Fruit fly (Drosophila melanogaster) whole organism, wandering third instar larva: Measurements from ENCODE around the gene Cdc6.

ENCODE experiments used
- Abd-B ChIP-seq: fragments of >200 bp; optimal IDR thresholded peaks from 2 replicates; lab custom pipeline; 2017; ENCODE audit warnings: missing biosample characterization, missing genetic modification characterization
- CG32264 ChIP-seq: fragments of 200-800 bp; sonication (Bioruptor generic); optimal IDR thresholded peaks from 2 replicates; lab custom pipeline; 2016; ENCODE audit warnings: missing biosample characterization, missing genetic modification characterization
- CG9705 ChIP-seq: fragments of 200-800 bp; sonication (Bioruptor generic); optimal IDR thresholded peaks from 2 replicates; lab custom pipeline; 2018; ENCODE audit warnings: missing biosample characterization, mild to moderate bottlenecking, missing genetic modification characterization
- CrebA ChIP-seq: fragments of 200-800 bp; sonication (Bioruptor generic); optimal IDR thresholded peaks from 2 replicates; lab custom pipeline; 2016; ENCODE audit warnings: missing biosample characterization, mild to moderate bottlenecking, missing genetic modification characterization, borderline replicate concordance
- Dfd ChIP-seq: fragments of >200 bp; optimal IDR thresholded peaks from 2 replicates; lab custom pipeline; 2017; ENCODE audit warnings: missing biosample characterization, missing genetic modification characterization
- Dif ChIP-seq: fragments of 200-275, 200-300 bp; sonication (Bioruptor generic); optimal IDR thresholded peaks from 2 replicates; lab custom pipeline; 2018; ENCODE audit warnings: missing biosample characterization, missing genetic modification characterization; ENCODE audit not compliant: partially characterized antibody
- GATAd ChIP-seq: sonication (Bioruptor generic); optimal IDR thresholded peaks from 2 replicates; lab custom pipeline; 2016; ENCODE audit warnings: missing biosample characterization, missing genetic modification characterization
- HLH106 ChIP-seq: fragments of 200-800 bp; optimal IDR thresholded peaks from 3 replicates; lab custom pipeline; 2019; ENCODE audit warnings: missing biosample characterization, mild to moderate bottlenecking, missing genetic modification characterization, moderate library complexity
- Hnf4 ChIP-seq: fragments of 200-800 bp; sonication (Bioruptor generic); optimal IDR thresholded peaks from 2 replicates; lab custom pipeline; 2016; ENCODE audit warnings: missing biosample characterization, mild to moderate bottlenecking, missing genetic modification characterization
- Hr78 ChIP-seq: fragments of >200 bp; optimal IDR thresholded peaks from 2 replicates; lab custom pipeline; 2017; ENCODE audit warnings: missing biosample characterization, missing genetic modification characterization
- Hr83 ChIP-seq: fragments of 200-300 bp; sonication (Bioruptor generic); optimal IDR thresholded peaks from 2 replicates; lab custom pipeline; 2016; ENCODE audit warnings: missing biosample characterization, mild to moderate bottlenecking, missing genetic modification characterization, moderate library complexity; ENCODE audit not compliant: poor library complexity, severe bottlenecking
- Jra ChIP-seq: sonication (Bioruptor generic); optimal IDR thresholded peaks from 2 replicates; lab custom pipeline; 2016; ENCODE audit warnings: missing biosample characterization, missing genetic modification characterization
- Mio ChIP-seq: sonication (Bioruptor generic); optimal IDR thresholded peaks from 2 replicates; lab custom pipeline; 2016; ENCODE audit warnings: missing biosample characterization, missing genetic modification characterization
- Myc ChIP-seq: fragments of >200 bp; optimal IDR thresholded peaks from 2 replicates; lab custom pipeline; 2017
- N ChIP-seq: fragments of >200 bp; optimal IDR thresholded peaks from 2 replicates; lab custom pipeline; 2018; ENCODE audit warnings: missing biosample characterization, missing external identifiers, missing genetic modification characterization
- OdsH ChIP-seq: fragments of 200-800 bp; sonication (Bioruptor generic); optimal IDR thresholded peaks from 2 replicates; lab custom pipeline; 2016; ENCODE audit warnings: missing biosample characterization, mild to moderate bottlenecking, missing genetic modification characterization
- Rel ChIP-seq, 2 experiments: fragments of 200-800 bp; sonication (Bioruptor generic) in 1 of 2; optimal IDR thresholded peaks; 2 replicates in 1 of 2; 3 replicates in 1 of 2; lab custom pipeline; 2016 to 2019; ENCODE audit warnings: mild to moderate bottlenecking in 2 of 2, missing biosample characterization in 2 of 2, missing genetic modification characterization in 2 of 2, moderate library complexity in 1 of 2
- Sp1 ChIP-seq: fragments of 200-800 bp; sonication (Bioruptor generic); optimal IDR thresholded peaks from 3 replicates; lab custom pipeline; 2019; ENCODE audit warnings: missing biosample characterization, mild to moderate bottlenecking, missing genetic modification characterization, moderate library complexity
- Vsx2 ChIP-seq: fragments of 200-300, 225-300 bp; sonication (Bioruptor generic); optimal IDR thresholded peaks from 2 replicates; lab custom pipeline; 2018; ENCODE audit warnings: missing biosample characterization, missing genetic modification characterization; ENCODE audit not compliant: partially characterized antibody
- br ChIP-seq: fragments of 200-800 bp; sonication (Bioruptor generic); optimal IDR thresholded peaks from 2 replicates; lab custom pipeline; 2016; ENCODE audit warnings: missing biosample characterization, missing genetic modification characterization
- brk ChIP-seq: fragments of 200-800 bp; sonication (Bioruptor generic); optimal IDR thresholded peaks from 2 replicates; lab custom pipeline; 2016; ENCODE audit warnings: missing biosample characterization, mild to moderate bottlenecking, missing genetic modification characterization
- dl ChIP-seq, 2 experiments: fragments of 175-275, 200-275 bp in 1 of 2; fragments of 200-275 bp in 1 of 2; sonication (Bioruptor generic); optimal IDR thresholded peaks; lab custom pipeline; 2018; ENCODE audit warnings: mild to moderate bottlenecking in 2 of 2, missing biosample characterization in 2 of 2, missing genetic modification characterization in 2 of 2, moderate library complexity in 2 of 2; ENCODE audit not compliant: partially characterized antibody in 2 of 2, insufficient read depth in 1 of 2
- dmrt93B ChIP-seq: fragments of 200-800 bp; sonication (Bioruptor generic); optimal IDR thresholded peaks from 2 replicates; lab custom pipeline; 2018; ENCODE audit warnings: missing biosample characterization, mild to moderate bottlenecking, missing genetic modification characterization
- dsf ChIP-seq: sonication (Bioruptor generic); optimal IDR thresholded peaks from 2 replicates; lab custom pipeline; 2016; ENCODE audit warnings: missing biosample characterization, missing genetic modification characterization, borderline replicate concordance
- ey ChIP-seq: fragments of 200-800 bp; sonication (Bioruptor generic); optimal IDR thresholded peaks from 2 replicates; lab custom pipeline; 2016; ENCODE audit warnings: missing biosample characterization, missing genetic modification characterization
- foxo ChIP-seq, 2 experiments: fragments of 200-800 bp; sonication (Bioruptor generic); optimal IDR thresholded peaks; 2 replicates in 1 of 2; 3 replicates in 1 of 2; lab custom pipeline; 2016 to 2017; ENCODE audit warnings: missing biosample characterization in 2 of 2, missing genetic modification characterization in 2 of 2
- fru ChIP-seq: fragments of 200-800 bp; sonication (Bioruptor generic); optimal IDR thresholded peaks from 3 replicates; lab custom pipeline; 2016; ENCODE audit warnings: missing biosample characterization, mild to moderate bottlenecking, missing genetic modification characterization
- h ChIP-seq: fragments of 200-800 bp; sonication (Bioruptor generic); optimal IDR thresholded peaks from 3 replicates; lab custom pipeline; 2016; ENCODE audit warnings: missing biosample characterization, mild to moderate bottlenecking, missing genetic modification characterization
- jim ChIP-seq: fragments of 175-275, 200-325 bp; sonication (Bioruptor generic); optimal IDR thresholded peaks from 2 replicates; lab custom pipeline; 2016; ENCODE audit warnings: missing biosample characterization, mild to moderate bottlenecking, missing genetic modification characterization
- lola ChIP-seq: fragments of >200 bp; optimal IDR thresholded peaks from 2 replicates; lab custom pipeline; 2017; ENCODE audit warnings: missing biosample characterization, missing genetic modification characterization
- pan ChIP-seq: fragments of >200 bp; optimal IDR thresholded peaks from 2 replicates; lab custom pipeline; 2017
- psq ChIP-seq: fragments of 200-800 bp; sonication (Bioruptor generic); optimal IDR thresholded peaks from 3 replicates; lab custom pipeline; 2017; ENCODE audit warnings: missing biosample characterization, mild to moderate bottlenecking, missing genetic modification characterization, moderate library complexity
- rgr ChIP-seq: fragments of 200-800 bp; sonication (Bioruptor generic); optimal IDR thresholded peaks from 3 replicates; lab custom pipeline; 2016; ENCODE audit warnings: missing biosample characterization, mild to moderate bottlenecking, missing genetic modification characterization
- sage ChIP-seq: fragments of 200-800 bp; sonication (Bioruptor generic); optimal IDR thresholded peaks from 2 replicates; lab custom pipeline; 2016; ENCODE audit warnings: missing biosample characterization, mild to moderate bottlenecking, missing genetic modification characterization
- sv ChIP-seq: fragments of 200-800 bp; sonication (Bioruptor generic); optimal IDR thresholded peaks from 3 replicates; lab custom pipeline; 2016; ENCODE audit warnings: missing biosample characterization, missing genetic modification characterization
- tai ChIP-seq: sonication (Bioruptor generic); optimal IDR thresholded peaks from 2 replicates; lab custom pipeline; 2016; ENCODE audit warnings: missing biosample characterization, missing genetic modification characterization
- usp ChIP-seq: fragments of >200 bp; optimal IDR thresholded peaks from 2 replicates; lab custom pipeline; 2017; ENCODE audit warnings: missing biosample characterization, missing genetic modification characterization
- woc ChIP-seq: sonication (Bioruptor generic); optimal IDR thresholded peaks from 2 replicates; lab custom pipeline; 2016; ENCODE audit warnings: missing biosample characterization, mild to moderate bottlenecking, missing genetic modification characterization

Gene Cdc6

dm6 chr3L:8657429-8657754 lies 23.5 kb upstream of the Cdc6 start:
- TF ChIP-seq lola (GFP tag; lab: Kevin White, UChicago) (no peak), sv (no peak), Mio (GFP tag; lab: Kevin White, UChicago) (no peak), Sp1 (GFP tag; lab: Kevin White, UChicago) (peak; percentile 88), foxo (GFP tag; optimal IDR thresholded peaks at IDR 0.05; lab: Kevin White, UChicago) (peak in 1 of 2 experiments; percentile 89), dsf (GFP tag; lab: Kevin White, UChicago) (no peak), OdsH (GFP tag; lab: Kevin White, UChicago) (peak; percentile 84), CG9705 (GFP tag; lab: Kevin White, UChicago) (peak; percentile 62), dmrt93B (peak; percentile 55), fru (GFP tag; lab: Kevin White, UChicago) (peak; percentile 93), usp (GFP tag; lab: Kevin White, UChicago) (no peak), HLH106 (tag; lab: Kevin White, UChicago) (peak; percentile 89), Myc (lab: Kevin White, UChicago) (no peak), h (GFP tag; lab: Kevin White, UChicago) (peak; percentile 90), Hr78 (no peak), dl (GFP tag; optimal IDR thresholded peaks at IDR 0.05; lab: Kevin White, UChicago; ENCODE audit: insufficient read depth in 1 of 2, partially characterized antibody in 2 of 2) (no peak), tai (peak; percentile 64), Hr83 (GFP tag; lab: Kevin White, UChicago) (no peak), Vsx2 (no peak), br (GFP tag; lab: Kevin White, UChicago) (peak; percentile 84), Abd-B (no peak), Dfd (no peak), Rel (GFP tag; optimal IDR thresholded peaks at IDR 0.05; lab: Kevin White, UChicago) (peak; percentile 53), Rel (tag; optimal IDR thresholded peaks at IDR 0.05; lab: Kevin White, UChicago) (peak; percentile 58), sage (GFP tag; lab: Kevin White, UChicago) (peak; percentile 31), Jra (GFP tag; lab: Kevin White, UChicago) (peak; percentile 59), brk (GFP tag; lab: Kevin White, UChicago) (peak; percentile 63), GATAd (no peak), Hnf4 (GFP tag; lab: Kevin White, UChicago) (peak; percentile 76), rgr (peak; percentile 79), psq (GFP tag; lab: Kevin White, UChicago) (peak; percentile 65), Dif (GFP tag; lab: Kevin White, UChicago) (no peak), jim (no peak), ey (GFP tag; lab: Kevin White, UChicago) (peak; percentile 85), CrebA (no peak), N (GFP tag; lab: Kevin White, UChicago) (no peak), pan (lab: Kevin White, UChicago) (no peak), woc (peak; percentile 85), CG32264 (peak; percentile 80)

- TF ChIP-seq CrebA: no peak
- peak; percentile 85 for TF ChIP-seq psq (GFP tag; lab: Kevin White, UChicago)
- TF ChIP-seq woc: peak; percentile 73
- no peak for TF ChIP-seq N (GFP tag; lab: Kevin White, UChicago)
- TF ChIP-seq fru (GFP tag; lab: Kevin White, UChicago): peak; percentile 92
- peak; percentile 41 for TF ChIP-seq dsf (GFP tag; lab: Kevin White, UChicago)
- TF ChIP-seq GATAd: no peak
- peak; percentile 65 for TF ChIP-seq CG32264
- no peak for TF ChIP-seq Vsx2
- no peak for TF ChIP-seq Hr78
- TF ChIP-seq br (GFP tag; lab: Kevin White, UChicago): peak; percentile 88
- peak; percentile 2 for TF ChIP-seq Myc (lab: Kevin White, UChicago)
- TF ChIP-seq Hnf4 (GFP tag; lab: Kevin White, UChicago): peak; percentile 62
- TF ChIP-seq foxo (GFP tag; optimal IDR thresholded peaks at IDR 0.05; lab: Kevin White, UChicago): peak; percentile 23 to 88
- no peak for TF ChIP-seq Dif (GFP tag; lab: Kevin White, UChicago)
- peak; percentile 75 for TF ChIP-seq sage (GFP tag; lab: Kevin White, UChicago)
- peak; percentile 90 for TF ChIP-seq HLH106 (tag; lab: Kevin White, UChicago)
- peak; percentile 94 for TF ChIP-seq dmrt93B
- TF ChIP-seq Rel (GFP tag; optimal IDR thresholded peaks at IDR 0.05; lab: Kevin White, UChicago): peak; percentile 54
- TF ChIP-seq Rel (tag; optimal IDR thresholded peaks at IDR 0.05; lab: Kevin White, UChicago): no peak
- no peak for TF ChIP-seq usp (GFP tag; lab: Kevin White, UChicago)
- TF ChIP-seq Jra (GFP tag; lab: Kevin White, UChicago): no peak
- TF ChIP-seq Dfd: no peak
- TF ChIP-seq jim: peak; percentile 53
- TF ChIP-seq CG9705 (GFP tag; lab: Kevin White, UChicago): peak; percentile 73
- TF ChIP-seq Sp1 (GFP tag; lab: Kevin White, UChicago): peak; percentile 93
- peak; percentile 90 for TF ChIP-seq ey (GFP tag; lab: Kevin White, UChicago)
- TF ChIP-seq brk (GFP tag; lab: Kevin White, UChicago): peak; percentile 25
- peak; percentile 91 for TF ChIP-seq rgr
- TF ChIP-seq OdsH (GFP tag; lab: Kevin White, UChicago): peak; percentile 91
- peak; percentile 92 for TF ChIP-seq h (GFP tag; lab: Kevin White, UChicago)
- TF ChIP-seq tai: no peak
- no peak for TF ChIP-seq sv
Measured at dm6 chr3L:8656725-8657428, 23.0 kb upstream of the Cdc6 start.
